Fruit fly (Drosophila melanogaster): ENCODE results near the gene Chrac-16.

dm6 chrX:12012149-12013097, 5.3 kb downstream of the Chrac-16 start, which contains the start of the genes CG1492 and regucalcin:
- no peak for TF ChIP-seq dsf (GFP tag; optimal IDR thresholded peaks at IDR 0.05; ENCODE audit: borderline replicate concordance)
- TF ChIP-seq lola (GFP tag; optimal IDR thresholded peaks at IDR 0.05), result no peak
- TF ChIP-seq CrebA (GFP tag; optimal IDR thresholded peaks at IDR 0.05; ENCODE audit: borderline replicate concordance), result no peak
- TF ChIP-seq Mio (GFP tag; optimal IDR thresholded peaks at IDR 0.05), result no peak
- peak; percentile 69 for TF ChIP-seq Myc (optimal IDR thresholded peaks at IDR 0.05)
- TF ChIP-seq psq (GFP tag; optimal IDR thresholded peaks at IDR 0.05), result no peak
- no peak for TF ChIP-seq ey (GFP tag; optimal IDR thresholded peaks at IDR 0.05)
- TF ChIP-seq CG9705 (GFP tag; optimal IDR thresholded peaks at IDR 0.05), result no peak
- no peak for TF ChIP-seq Hr78 (GFP tag; optimal IDR thresholded peaks at IDR 0.05)
- no peak for TF ChIP-seq rgr (GFP tag; optimal IDR thresholded peaks at IDR 0.05)
- no peak for TF ChIP-seq GATAd (GFP tag; optimal IDR thresholded peaks at IDR 0.05)
- TF ChIP-seq h (GFP tag; optimal IDR thresholded peaks at IDR 0.05), result no peak
- TF ChIP-seq fru (GFP tag; optimal IDR thresholded peaks at IDR 0.05), result peak; percentile 20

Measured in whole organism, wandering third instar larva.